Worm (Caenorhabditis elegans): ENCODE measurements around the gene str-244.
A peak's percentile ranks its signal among the peaks of the same experiment; 100 is the strongest.

Gene str-244

DNA sequence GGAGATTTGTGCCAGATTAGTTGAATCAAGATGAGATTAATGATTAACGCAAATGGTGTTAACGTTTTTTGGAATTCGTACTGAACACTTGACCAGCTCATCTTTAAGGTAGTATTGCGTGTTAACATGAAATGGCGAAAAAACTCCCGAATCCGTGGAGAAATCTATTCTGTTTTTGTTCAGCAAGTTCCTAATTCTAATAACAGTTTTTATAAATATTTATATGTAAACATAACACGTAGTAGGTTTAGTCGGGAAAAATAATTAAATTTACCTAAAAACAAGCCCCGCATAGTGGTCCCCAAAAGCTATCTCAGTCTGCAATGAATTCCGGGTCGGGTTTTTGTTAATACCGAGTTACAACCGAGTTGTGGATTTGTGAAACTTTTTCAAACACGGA lies at the start of gene str-244:
str-244 (minus strand) TSS at position 101 of the 400 bp plus-strand sequence.
- no peak for TF ChIP-seq madf-3 (GFP tag; IDR thresholded peaks at IDR 0.05)
- TF ChIP-seq snpc-1.3 (tag; optimal IDR thresholded peaks at IDR 0.05; ENCODE audit: insufficient read depth) = no peak
- no peak for TF ChIP-seq ZK185.1 (tag; optimal IDR thresholded peaks at IDR 0.05; ENCODE audit: poor library complexity, severe bottlenecking)
- TF ChIP-seq D2030.7 (GFP tag; IDR thresholded peaks at IDR 0.05) = no peak
- TF ChIP-seq C06A6.2 (GFP tag; conservative IDR thresholded peaks at IDR 0.05) = no peak
- TF ChIP-seq Y53F4B.3 (GFP tag; IDR thresholded peaks at IDR 0.05) = no peak

DNA sequence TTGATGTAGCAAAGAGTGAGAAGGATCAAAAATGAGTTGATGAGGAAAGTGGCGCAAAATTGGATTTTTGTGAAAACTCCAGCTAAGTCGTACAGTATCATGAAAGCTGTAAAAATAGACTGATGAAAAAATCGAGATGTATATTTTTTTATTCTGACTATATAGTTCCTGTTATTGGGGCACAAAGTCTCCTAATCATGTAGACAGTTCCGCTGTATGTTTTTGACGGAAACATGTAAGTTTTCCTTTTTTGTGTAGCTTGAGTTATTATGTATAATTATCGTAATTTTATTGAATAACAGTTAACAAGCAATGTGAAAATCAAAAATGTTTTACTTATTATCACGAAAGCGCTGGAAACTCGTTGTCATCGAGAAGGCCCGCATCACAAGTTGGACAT lies 48.6 kb upstream of the str-244 start, which contains the start of gene str-68:
str-68 (minus strand) TSS at position 101 of the 400 bp plus-strand sequence.
- TF ChIP-seq bed-2 (GFP tag; IDR thresholded peaks at IDR 0.05) = no peak
- no peak for TF ChIP-seq cebp-1 (GFP tag; IDR thresholded peaks at IDR 0.05)
- TF ChIP-seq cebp-1 (tag; optimal IDR thresholded peaks at IDR 0.05) = no peak
- TF ChIP-seq ets-4 (GFP tag; optimal IDR thresholded peaks at IDR 0.05) = no peak
- no peak for TF ChIP-seq attf-5 (GFP tag; optimal IDR thresholded peaks at IDR 0.05)
- no peak for TF ChIP-seq F22D6.2 (tag; optimal IDR thresholded peaks at IDR 0.05)
- no peak for TF ChIP-seq dox-1 (GFP tag; IDR thresholded peaks at IDR 0.05)
- no peak for TF ChIP-seq lag-1 (GFP tag; IDR thresholded peaks at IDR 0.05)
- TF ChIP-seq ceh-58 (GFP tag; IDR thresholded peaks at IDR 0.05) = no peak
- no peak for TF ChIP-seq rpc-1 (optimal IDR thresholded peaks at IDR 0.05)
- TF ChIP-seq rpc-1 (tag; optimal IDR thresholded peaks at IDR 0.05) = no peak
- no peak for TF ChIP-seq F39B2.1 (GFP tag; IDR thresholded peaks at IDR 0.05)
- no peak for TF ChIP-seq him-1 (tag; optimal IDR thresholded peaks at IDR 0.05)
- TF ChIP-seq chd-7 (tag; optimal IDR thresholded peaks at IDR 0.05) = no peak
- TF ChIP-seq die-1 (tag; optimal IDR thresholded peaks at IDR 0.05) = no peak

DNA sequence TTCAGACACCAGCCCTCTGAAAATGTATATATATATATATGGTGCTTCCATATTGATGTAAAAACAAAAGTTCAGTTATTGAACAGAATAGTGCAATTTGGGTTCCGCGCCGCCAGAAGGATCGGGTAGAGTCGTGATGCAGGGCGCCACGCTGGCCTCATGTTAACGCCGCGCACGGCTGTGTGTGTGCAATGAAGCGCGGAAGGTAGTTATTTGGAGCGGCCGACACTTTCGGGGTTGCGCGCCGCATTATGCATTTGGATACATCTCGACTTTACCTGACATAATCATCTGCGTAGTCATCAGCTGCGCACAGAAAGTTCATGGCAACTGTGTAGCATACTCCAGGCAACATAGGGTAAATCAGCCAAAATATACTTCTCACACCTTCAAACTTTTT lies 47.9 kb upstream of the str-244 start:
- TF ChIP-seq lag-1 (GFP tag; IDR thresholded peaks at IDR 0.05) (no peak), aptf-2 (GFP tag; conservative IDR thresholded peaks at IDR 0.05) (no peak), attf-3 (GFP tag; conservative IDR thresholded peaks at IDR 0.05) (no peak), hlh-26 (GFP tag; conservative IDR thresholded peaks at IDR 0.05) (no peak), snpc-4 (GFP tag; optimal IDR thresholded peaks at IDR 0.05) (peak; percentile 21), snpc-4 (tag; optimal IDR thresholded peaks at IDR 0.05) (peak in 1 of 4 experiments; percentile 91), F10E7.11 (tag; optimal IDR thresholded peaks at IDR 0.05) (no peak), F22D6.2 (tag; optimal IDR thresholded peaks at IDR 0.05) (no peak), dpff-1 (tag; optimal IDR thresholded peaks at IDR 0.05) (no peak), rpc-1 (optimal IDR thresholded peaks at IDR 0.05) (no peak), rpc-1 (tag; optimal IDR thresholded peaks at IDR 0.05) (no peak), snpc-1.1 (tag; optimal IDR thresholded peaks at IDR 0.05; ENCODE audit: insufficient read depth) (peak; percentile 63), egl-18 (GFP tag; IDR thresholded peaks at IDR 0.05) (0 out of 2 replicates have a peak, but pooled peaks have one; percentile 14), nhr-80 (tag; optimal IDR thresholded peaks at IDR 0.05) (no peak), tbx-9 (tag; optimal IDR thresholded peaks at IDR 0.05; ENCODE audit: borderline replicate concordance) (no peak), madf-6 (GFP tag; IDR thresholded peaks at IDR 0.05) (no peak), egl-44 (GFP tag; IDR thresholded peaks at IDR 0.05) (no peak), nfya-1 (tag; optimal IDR thresholded peaks at IDR 0.05; ENCODE audit: borderline replicate concordance, insufficient read depth) (no peak), Y56A3A.18 (GFP tag; IDR thresholded peaks at IDR 0.05) (no peak), rcor-1 (GFP tag; IDR thresholded peaks at IDR 0.05) (no peak), F55B11.4 (tag; optimal IDR thresholded peaks at IDR 0.05; ENCODE audit: borderline replicate concordance, insufficient read depth) (no peak), ZK185.1 (tag; optimal IDR thresholded peaks at IDR 0.05; ENCODE audit: poor library complexity, severe bottlenecking) (no peak), cebp-2 (GFP tag; IDR thresholded peaks at IDR 0.05) (no peak), ztf-22 (GFP tag; optimal IDR thresholded peaks at IDR 0.05) (no peak), Y67H2A.10 (GFP tag; conservative IDR thresholded peaks at IDR 0.05) (no peak), mcd-1 (GFP tag; IDR thresholded peaks at IDR 0.05) (no peak), hrde-1 (tag; optimal IDR thresholded peaks at IDR 0.05; ENCODE audit: borderline replicate concordance) (no peak)
